Fruit fly (Drosophila melanogaster) whole organism, embryonic: ENCODE results near the gene CG2611.

Experiments
- Antp ChIP-seq: fragments of 200-800 bp; sonication (Bioruptor generic); optimal IDR thresholded peaks from 3 replicates; lab custom pipeline; 2016; ENCODE audit warnings: missing biosample characterization, missing genetic modification characterization
- B-H2 ChIP-seq: fragments of 200-800 bp; sonication (Bioruptor generic); optimal IDR thresholded peaks from 2 replicates; lab custom pipeline; 2018; ENCODE audit warnings: missing biosample characterization, mild to moderate bottlenecking, missing genetic modification characterization
- Bteb2 ChIP-seq: fragments of 200-800 bp; sonication (Bioruptor generic); optimal IDR thresholded peaks from 2 replicates; lab custom pipeline; 2016; ENCODE audit warnings: missing biosample characterization, missing genetic modification characterization
- CG10147 ChIP-seq: fragments of 200-800 bp; sonication (Bioruptor generic); optimal IDR thresholded peaks from 2 replicates; lab custom pipeline; 2019; ENCODE audit warnings: missing biosample characterization, mild to moderate bottlenecking, missing genetic modification characterization, moderate library complexity
- CG10209 ChIP-seq: fragments of 200-800 bp; sonication (Bioruptor generic); optimal IDR thresholded peaks from 3 replicates; lab custom pipeline; 2017; ENCODE audit warnings: missing biosample characterization, mild to moderate bottlenecking, missing genetic modification characterization, missing genetic modification reagents
- CG11456 ChIP-seq: fragments of 200-800 bp; sonication (Bioruptor generic); IDR thresholded peaks from 3 replicates; pipeline ENCODE4 v1.3.6; 2022; ENCODE audit warnings: missing biosample characterization, missing genetic modification characterization
- CG14050 ChIP-seq: fragments of 200-800 bp; sonication (Bioruptor generic); IDR thresholded peaks from 3 replicates; pipeline ENCODE4 v1.3.6; 2022; ENCODE audit warnings: missing biosample characterization, missing genetic modification characterization
- CG17359 ChIP-seq: fragments of 200-800 bp; sonication (Bioruptor generic); optimal IDR thresholded peaks from 3 replicates; lab custom pipeline; 2018; ENCODE audit warnings: missing biosample characterization, mild to moderate bottlenecking, missing genetic modification characterization, moderate library complexity
- CG17385 ChIP-seq: fragments of 200-800 bp; sonication (Bioruptor generic); optimal IDR thresholded peaks from 3 replicates; lab custom pipeline; 2018; ENCODE audit warnings: missing biosample characterization, mild to moderate bottlenecking, missing genetic modification characterization
- CG18476 ChIP-seq: fragments of 200-800 bp; sonication (Bioruptor generic); optimal IDR thresholded peaks from 2 replicates; lab custom pipeline; 2016; ENCODE audit warnings: missing biosample characterization, mild to moderate bottlenecking, missing genetic modification characterization
- CG2712 ChIP-seq: fragments of 200-800 bp; optimal IDR thresholded peaks from 3 replicates; lab custom pipeline; 2019; ENCODE audit warnings: missing biosample characterization, mild to moderate bottlenecking, missing genetic modification characterization, moderate library complexity
- CG3847 ChIP-seq: fragments of 200-800 bp; sonication (Bioruptor generic); IDR thresholded peaks from 2 replicates; pipeline ENCODE4 v1.3.6; 2022; ENCODE audit warnings: missing biosample characterization, missing genetic modification characterization
- CG4617 ChIP-seq: fragments of 200-800 bp; sonication (Bioruptor generic); optimal IDR thresholded peaks from 3 replicates; lab custom pipeline; 2016; ENCODE audit warnings: missing biosample characterization, missing genetic modification characterization, borderline replicate concordance
- CG9797 ChIP-seq: fragments of 200-800 bp; sonication (Bioruptor generic); optimal IDR thresholded peaks from 3 replicates; lab custom pipeline; 2018; ENCODE audit warnings: missing biosample characterization, mild to moderate bottlenecking, missing genetic modification characterization
- CoRest ChIP-seq: fragments of 200-800 bp; sonication (Bioruptor generic); optimal IDR thresholded peaks from 3 replicates; lab custom pipeline; 2018; ENCODE audit warnings: missing biosample characterization, mild to moderate bottlenecking, missing genetic modification characterization, moderate library complexity
- Dp ChIP-seq: fragments of 200-800 bp; sonication (Bioruptor generic); optimal IDR thresholded peaks from 2 replicates; lab custom pipeline; 2018; ENCODE audit warnings: missing biosample characterization, mild to moderate bottlenecking, missing genetic modification characterization, moderate library complexity
- Drgx ChIP-seq: fragments of 200-800 bp; sonication (Bioruptor generic); IDR thresholded peaks from 2 replicates; pipeline ENCODE4 v1.3.6; 2022; ENCODE audit warnings: missing biosample characterization, missing genetic modification characterization
- Ets97D ChIP-seq: fragments of 200-800 bp; sonication (Bioruptor generic); optimal IDR thresholded peaks from 3 replicates; lab custom pipeline; 2016; ENCODE audit warnings: missing biosample characterization, missing genetic modification characterization
- MBD-R2 ChIP-seq: fragments of 200-800 bp; sonication (Bioruptor generic); IDR thresholded peaks from 2 replicates; pipeline ENCODE4 v1.3.6; 2022; ENCODE audit warnings: missing biosample characterization, missing genetic modification characterization
- MESR4 ChIP-seq: fragments of 200-800 bp; sonication (Bioruptor generic); optimal IDR thresholded peaks from 2 replicates; lab custom pipeline; 2018; ENCODE audit warnings: missing biosample characterization, mild to moderate bottlenecking, missing genetic modification characterization, moderate library complexity
- Med ChIP-seq: fragments of 200-800 bp; sonication (Bioruptor generic); peaks from one replicate; lab custom pipeline; 2016; ENCODE audit warnings: missing biosample characterization, missing genetic modification characterization, mild to moderate bottlenecking, inconsistent platforms, moderate library complexity
- Meics ChIP-seq: fragments of 200-800 bp; sonication (Bioruptor generic); optimal IDR thresholded peaks from 2 replicates; lab custom pipeline; 2017; ENCODE audit warnings: missing biosample characterization, mild to moderate bottlenecking, missing genetic modification characterization
- NK7.1 ChIP-seq: fragments of 200-800 bp; sonication (Bioruptor generic); optimal IDR thresholded peaks from 3 replicates; lab custom pipeline; 2016; ENCODE audit warnings: missing biosample characterization, missing genetic modification characterization
- Sin3A ChIP-seq: fragments of >200 bp; optimal IDR thresholded peaks from 2 replicates; lab custom pipeline; 2018
- Sox102F ChIP-seq: fragments of 200-800 bp; sonication (Bioruptor generic); optimal IDR thresholded peaks from 2 replicates; lab custom pipeline; 2018; ENCODE audit warnings: missing biosample characterization, mild to moderate bottlenecking, missing genetic modification characterization, moderate library complexity
- Vsx1 ChIP-seq: fragments of 200-800 bp; sonication (Bioruptor generic); optimal IDR thresholded peaks from 2 replicates; lab custom pipeline; 2017; ENCODE audit warnings: missing biosample characterization, mild to moderate bottlenecking, missing genetic modification characterization, missing genetic modification reagents
- Xbp1 ChIP-seq: fragments of 200-800 bp; sonication (Bioruptor generic); optimal IDR thresholded peaks from 3 replicates; lab custom pipeline; 2016; ENCODE audit warnings: missing biosample characterization, mild to moderate bottlenecking, missing genetic modification characterization
- ase ChIP-seq: fragments of 200-800 bp; sonication (Bioruptor generic); IDR thresholded peaks from 3 replicates; pipeline ENCODE4 v1.3.6; 2022; ENCODE audit warnings: missing biosample characterization, missing genetic modification characterization
- az2 ChIP-seq: fragments of 200-800 bp; sonication (Bioruptor generic); optimal IDR thresholded peaks from 3 replicates; lab custom pipeline; 2016; ENCODE audit warnings: missing biosample characterization, missing genetic modification characterization
- caup ChIP-seq: fragments of 200-800 bp; sonication (Bioruptor generic); optimal IDR thresholded peaks from 3 replicates; lab custom pipeline; 2017; ENCODE audit warnings: missing biosample characterization, mild to moderate bottlenecking, missing genetic modification characterization, moderate library complexity; ENCODE audit not compliant: severe bottlenecking
- danr ChIP-seq: fragments of 200-800 bp; sonication (Bioruptor generic); IDR thresholded peaks from 2 replicates; pipeline ENCODE4 v1.3.6; 2022; ENCODE audit warnings: missing biosample characterization, missing genetic modification characterization
- ewg ChIP-seq: fragments of 200-800 bp; sonication (Bioruptor generic); optimal IDR thresholded peaks from 3 replicates; lab custom pipeline; 2017; ENCODE audit warnings: mild to moderate bottlenecking, missing biosample characterization, missing genetic modification reagents, missing genetic modification characterization
- fd64A ChIP-seq: fragments of 200-800 bp; sonication (Bioruptor generic); optimal IDR thresholded peaks from 3 replicates; lab custom pipeline; 2018; ENCODE audit warnings: missing biosample characterization, mild to moderate bottlenecking, missing genetic modification characterization
- gcm ChIP-seq: fragments of 200-800 bp; sonication (Bioruptor generic); optimal IDR thresholded peaks from 2 replicates; lab custom pipeline; 2019; ENCODE audit warnings: missing biosample characterization, mild to moderate bottlenecking, missing genetic modification characterization, moderate library complexity
- nom ChIP-seq: fragments of 200-800 bp; sonication (Bioruptor generic); optimal IDR thresholded peaks from 2 replicates; lab custom pipeline; 2017; ENCODE audit warnings: missing biosample characterization, missing genetic modification characterization, mild to moderate bottlenecking, moderate library complexity, missing genetic modification reagents
- pho ChIP-seq: fragments of 200-800 bp; sonication (Bioruptor generic); optimal IDR thresholded peaks from 2 replicates; lab custom pipeline; 2016; ENCODE audit warnings: missing biosample characterization, missing genetic modification characterization
- sc ChIP-seq, 3 experiments: fragments of >200 bp in 2 of 3; fragments of 200-800 bp in 1 of 3; sonication (Bioruptor generic) in 1 of 3; optimal IDR thresholded peaks; 2 replicates in 2 of 3; 3 replicates in 1 of 3; lab custom pipeline; 2017; ENCODE audit warnings: mild to moderate bottlenecking in 1 of 3, missing biosample characterization in 1 of 3, missing genetic modification characterization in 1 of 3, missing genetic modification reagents in 1 of 3
- sd ChIP-seq: fragments of 200-800 bp; sonication (Bioruptor generic); optimal IDR thresholded peaks from 3 replicates; lab custom pipeline; 2018; ENCODE audit warnings: missing biosample characterization, mild to moderate bottlenecking, missing genetic modification characterization, moderate library complexity
- sens ChIP-seq: fragments of 200-800 bp; sonication (Bioruptor generic); peaks from one replicate; lab custom pipeline; 2016; ENCODE audit warnings: missing biosample characterization, missing genetic modification characterization
- slbo ChIP-seq: fragments of 200-800 bp; sonication (Bioruptor generic); IDR thresholded peaks from 2 replicates; pipeline ENCODE4 v1.3.6; 2022; ENCODE audit warnings: missing biosample characterization, missing genetic modification characterization
- sr ChIP-seq: fragments of 200-800 bp; sonication (Bioruptor generic); IDR thresholded peaks from 3 replicates; pipeline ENCODE4 v1.3.6; 2022; ENCODE audit warnings: missing biosample characterization, missing genetic modification characterization
- stwl ChIP-seq: fragments of 200-800 bp; sonication (Bioruptor generic); optimal IDR thresholded peaks from 3 replicates; lab custom pipeline; 2018; ENCODE audit warnings: missing biosample characterization, mild to moderate bottlenecking, missing genetic modification characterization, moderate library complexity
- tgo ChIP-seq: fragments of 200-800 bp; sonication (Bioruptor generic); IDR thresholded peaks from 3 replicates; pipeline ENCODE4 v1.3.6; 2022; ENCODE audit warnings: missing biosample characterization, missing genetic modification characterization
- trem ChIP-seq: fragments of 200-800 bp; optimal IDR thresholded peaks from 3 replicates; lab custom pipeline; 2019; ENCODE audit warnings: missing biosample characterization, mild to moderate bottlenecking, missing genetic modification characterization, moderate library complexity
- twi ChIP-seq: fragments of 200-800 bp; optimal IDR thresholded peaks from 2 replicates; lab custom pipeline; 2019; ENCODE audit warnings: missing biosample characterization, mild to moderate bottlenecking, missing genetic modification characterization, moderate library complexity
- tx ChIP-seq: fragments of 200-800 bp; sonication (Bioruptor generic); optimal IDR thresholded peaks from 2 replicates; lab custom pipeline; 2016; ENCODE audit warnings: missing biosample characterization, missing genetic modification characterization
- usp ChIP-seq: fragments of >200 bp; optimal IDR thresholded peaks from 2 replicates; lab custom pipeline; 2017; ENCODE audit warnings: missing biosample characterization, missing genetic modification characterization
- wek ChIP-seq: fragments of 200-800 bp; sonication (Bioruptor generic); optimal IDR thresholded peaks from 3 replicates; lab custom pipeline; 2018; ENCODE audit warnings: missing biosample characterization, mild to moderate bottlenecking, missing genetic modification characterization, moderate library complexity
- zen ChIP-seq: fragments of 200-800 bp; sonication (Bioruptor generic); optimal IDR thresholded peaks from 3 replicates; lab custom pipeline; 2018; ENCODE audit warnings: missing biosample characterization, mild to moderate bottlenecking, missing genetic modification characterization, moderate library complexity
- zf30C ChIP-seq: fragments of 200-800 bp; sonication (Bioruptor generic); optimal IDR thresholded peaks from 3 replicates; lab custom pipeline; 2018; ENCODE audit warnings: missing biosample characterization, mild to moderate bottlenecking, missing genetic modification characterization

CG2611 gene

DNA sequence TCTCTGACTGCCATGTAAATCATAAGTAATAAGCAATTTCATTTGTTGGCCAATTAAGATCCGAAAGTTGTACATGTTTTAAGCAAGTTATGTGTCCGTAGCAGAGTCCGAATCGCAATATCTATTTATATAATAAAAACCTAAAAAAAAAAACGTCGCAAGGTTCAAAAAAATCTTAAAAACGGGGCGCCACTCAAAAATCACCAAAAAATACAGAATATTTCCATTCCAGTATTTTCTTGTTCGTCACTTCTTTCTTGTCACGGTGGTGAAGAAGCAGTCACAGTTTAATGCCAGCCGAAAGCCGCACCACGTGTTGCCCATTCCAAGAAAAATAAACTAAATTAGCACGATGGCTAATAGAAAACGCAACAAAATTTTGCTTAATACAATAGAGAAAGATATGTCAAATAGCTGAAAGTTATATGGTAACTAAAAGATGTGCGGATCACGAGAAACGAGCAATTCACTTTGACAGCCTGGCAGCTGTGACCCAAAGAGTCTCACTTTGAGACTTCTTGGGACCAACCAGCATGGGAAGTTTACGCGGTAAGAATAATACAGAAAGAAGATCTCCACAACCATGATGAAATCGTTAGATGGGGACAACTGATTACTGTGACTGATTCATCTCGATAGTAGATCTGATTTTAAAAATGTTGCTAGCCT, 2.6 kb upstream of the CG2611 start (continued):
- TF ChIP-seq CG18476 (GFP tag; lab: Kevin White, UChicago), result no peak
- TF ChIP-seq CG10147 (GFP tag; lab: Kevin White, UChicago), result peak; percentile 4
- no peak for TF ChIP-seq Vsx1 (GFP tag; lab: Kevin White, UChicago)
- TF ChIP-seq Med, result peak; percentile 82
- TF ChIP-seq Drgx (GFP tag; lab: Robert Waterston, UW), result no peak
- no peak for TF ChIP-seq MBD-R2 (GFP tag; lab: Robert Waterston, UW)
- no peak for TF ChIP-seq tgo (GFP tag; lab: Robert Waterston, UW)
- TF ChIP-seq stwl (tag; lab: Kevin White, UChicago), result peak; percentile 58
- no peak for TF ChIP-seq usp
- peak; percentile 23 for TF ChIP-seq CG2712 (tag; lab: Kevin White, UChicago)
- TF ChIP-seq zen, result peak; percentile 43
- peak; percentile 1 for TF ChIP-seq twi
- peak; percentile 65 for TF ChIP-seq Dp (GFP tag; lab: Kevin White, UChicago)
- no peak for TF ChIP-seq Antp (GFP tag; lab: Kevin White, UChicago)
- peak; percentile 4 for TF ChIP-seq Meics (GFP tag; lab: Kevin White, UChicago)
- TF ChIP-seq CG17359 (tag; lab: Kevin White, UChicago), result no peak
- no peak for TF ChIP-seq slbo (GFP tag; lab: Robert Waterston, UW)
- peak; percentile 33 for TF ChIP-seq Xbp1
- TF ChIP-seq MESR4 (GFP tag; lab: Kevin White, UChicago), result peak; percentile 100
- TF ChIP-seq sr, result no peak
- TF ChIP-seq CoRest, result peak; percentile 21
- no peak for TF ChIP-seq gcm (GFP tag; lab: Kevin White, UChicago)
- TF ChIP-seq ewg (GFP tag; lab: Kevin White, UChicago), result no peak
- TF ChIP-seq CG4617 (GFP tag; lab: Kevin White, UChicago), result peak; percentile 16
- peak; percentile 9 for TF ChIP-seq Bteb2 (GFP tag; lab: Kevin White, UChicago)
- no peak for TF ChIP-seq az2 (GFP tag; lab: Kevin White, UChicago)
- TF ChIP-seq sc (optimal IDR thresholded peaks at IDR 0.05; lab: Kevin White, UChicago), result no peak
- TF ChIP-seq sc (GFP tag; optimal IDR thresholded peaks at IDR 0.05; lab: Kevin White, UChicago), result no peak
- no peak for TF ChIP-seq CG3847 (GFP tag; lab: Robert Waterston, UW)
- TF ChIP-seq sd, result no peak
- no peak for TF ChIP-seq CG14050
- peak; percentile 22 for TF ChIP-seq Sin3A (lab: Kevin White, UChicago)
- peak; percentile 45 for TF ChIP-seq CG17385
- TF ChIP-seq pho, result peak; percentile 11
- peak; percentile 74 for TF ChIP-seq sens
- TF ChIP-seq danr (GFP tag; lab: Robert Waterston, UW), result no peak
- TF ChIP-seq Sox102F (GFP tag; lab: Kevin White, UChicago), result no peak
- no peak for TF ChIP-seq CG11456
- TF ChIP-seq NK7.1, result no peak
- no peak for TF ChIP-seq fd64A (GFP tag; lab: Kevin White, UChicago)
- TF ChIP-seq trem (tag; lab: Kevin White, UChicago), result peak; percentile 49
- no peak for TF ChIP-seq nom (GFP tag; lab: Kevin White, UChicago)
- no peak for TF ChIP-seq ase (GFP tag; lab: Robert Waterston, UW)
- TF ChIP-seq CG10209, result no peak
- peak; percentile 89 for TF ChIP-seq CG9797
- no peak for TF ChIP-seq wek (GFP tag; lab: Kevin White, UChicago)
- TF ChIP-seq tx (GFP tag; lab: Kevin White, UChicago), result no peak
- no peak for TF ChIP-seq caup (GFP tag; lab: Kevin White, UChicago)
- peak; percentile 55 for TF ChIP-seq Ets97D (GFP tag; lab: Kevin White, UChicago)
- peak; percentile 44 for TF ChIP-seq zf30C
- TF ChIP-seq B-H2 (GFP tag; lab: Kevin White, UChicago), result no peak
